Fruit fly (Drosophila melanogaster): ENCODE measurements around the gene ND-ASHI.

ND-ASHI gene

DNA sequence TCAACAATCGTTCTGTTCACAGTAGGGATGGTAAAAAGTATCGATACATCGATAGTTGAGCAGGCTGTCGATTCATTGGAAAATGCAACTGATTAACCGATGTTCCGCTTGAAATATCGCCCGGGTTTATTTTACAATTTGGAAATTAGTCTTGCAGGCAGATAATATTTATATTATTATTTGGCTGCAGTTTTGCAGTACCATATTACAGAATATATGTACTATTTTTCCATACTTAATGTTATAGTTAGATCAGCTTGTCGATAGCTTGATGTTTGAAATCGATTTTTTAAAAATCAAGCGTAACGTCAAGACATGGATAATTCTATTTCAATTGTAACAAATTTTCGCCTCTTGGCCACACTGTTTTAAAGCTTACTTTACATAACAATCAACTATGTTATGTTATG is 16.1 kb upstream of the ND-ASHI start, which contains the start of gene CG14442 (continued):
- TF ChIP-seq Ssrp (tag; optimal IDR thresholded peaks at IDR 0.05) = peak; percentile 7
- no peak for TF ChIP-seq CG18764 (GFP tag; optimal IDR thresholded peaks at IDR 0.05)
- peak; percentile 7 for TF ChIP-seq dmrt11E (tag; optimal IDR thresholded peaks at IDR 0.05)
- TF ChIP-seq CG7745 (tag; optimal IDR thresholded peaks at IDR 0.05) = no peak
- no peak for TF ChIP-seq NK7.1 (GFP tag; optimal IDR thresholded peaks at IDR 0.05)
- TF ChIP-seq peb (GFP tag; IDR thresholded peaks at IDR 0.05) = no peak
- TF ChIP-seq D19B (GFP tag; optimal IDR thresholded peaks at IDR 0.05) = no peak
- no peak for TF ChIP-seq CG8089 (GFP tag; optimal IDR thresholded peaks at IDR 0.05)
- peak; percentile 92 for TF ChIP-seq Scr (GFP tag; IDR thresholded peaks at IDR 0.05; ENCODE audit: partially characterized antibody)
- TF ChIP-seq CG7963 (GFP tag; IDR thresholded peaks at IDR 0.05; ENCODE audit: partially characterized antibody) = peak; percentile 87
- TF ChIP-seq CG3838 (GFP tag; optimal IDR thresholded peaks at IDR 0.05) = peak; percentile 4
- TF ChIP-seq Tbp (GFP tag; optimal IDR thresholded peaks at IDR 0.05) = no peak
- no peak for TF ChIP-seq CG8765 (GFP tag; IDR thresholded peaks at IDR 0.05)
- TF ChIP-seq ken (GFP tag; IDR thresholded peaks at IDR 0.05) = no peak
- TF ChIP-seq Fer1 (GFP tag; optimal IDR thresholded peaks at IDR 0.05) = no peak
- TF ChIP-seq phol (tag; optimal IDR thresholded peaks at IDR 0.05) = peak; percentile 59
- TF ChIP-seq trem (tag; optimal IDR thresholded peaks at IDR 0.05) = peak; percentile 48
- TF ChIP-seq odd (GFP tag; optimal IDR thresholded peaks at IDR 0.05) = no peak
- peak; percentile 21 to 29 for TF ChIP-seq Hr51 (GFP tag; optimal IDR thresholded peaks at IDR 0.05)
- TF ChIP-seq pita (GFP tag; optimal IDR thresholded peaks at IDR 0.05) = no peak
- no peak for TF ChIP-seq maf-S (GFP tag; optimal IDR thresholded peaks at IDR 0.05)
- TF ChIP-seq CG9727 (GFP tag; optimal IDR thresholded peaks at IDR 0.05) = peak; percentile 2
- peak; percentile 46; the same call in 1 of the 2 replicates for TF ChIP-seq CG6689 (GFP tag; IDR thresholded peaks at IDR 0.05)
- no peak for TF ChIP-seq H2.0 (GFP tag; IDR thresholded peaks at IDR 0.05)
- peak; percentile 93 for TF ChIP-seq hbn (GFP tag; IDR thresholded peaks at IDR 0.05; ENCODE audit: partially characterized antibody)
- TF ChIP-seq chinmo (GFP tag; IDR thresholded peaks at IDR 0.05; ENCODE audit: partially characterized antibody) = peak; percentile 83
- no peak for TF ChIP-seq CG32772 (GFP tag; IDR thresholded peaks at IDR 0.05)
- peak; percentile 55 for TF ChIP-seq grau (tag; optimal IDR thresholded peaks at IDR 0.05)
- peak; percentile 31 for TF ChIP-seq CG18599 (GFP tag; optimal IDR thresholded peaks at IDR 0.05)
- no peak for TF ChIP-seq danr (GFP tag; IDR thresholded peaks at IDR 0.05)
- no peak for TF ChIP-seq CG33557 (GFP tag; optimal IDR thresholded peaks at IDR 0.05)
- no peak for TF ChIP-seq Antp (GFP tag; optimal IDR thresholded peaks at IDR 0.05)
- no peak for TF ChIP-seq Adf1 (GFP tag; IDR thresholded peaks at IDR 0.05)
- TF ChIP-seq Atf3 (GFP tag; optimal IDR thresholded peaks at IDR 0.05) = no peak
- no peak for TF ChIP-seq z (GFP tag; IDR thresholded peaks at IDR 0.05)
- TF ChIP-seq Bdp1 (GFP tag; optimal IDR thresholded peaks at IDR 0.05) = no peak
- TF ChIP-seq CG1832 (GFP tag; optimal IDR thresholded peaks at IDR 0.05) = no peak
- TF ChIP-seq CG15073 (GFP tag; optimal IDR thresholded peaks at IDR 0.05) = no peak
- peak; percentile 33 for TF ChIP-seq CG4617 (GFP tag; optimal IDR thresholded peaks at IDR 0.05; ENCODE audit: borderline replicate concordance)
- peak; percentile 84 for TF ChIP-seq tna (GFP tag; IDR thresholded peaks at IDR 0.05; ENCODE audit: partially characterized antibody)
- peak; percentile 12 for TF ChIP-seq CG7556 (GFP tag; optimal IDR thresholded peaks at IDR 0.05)
- no peak for TF ChIP-seq sc (optimal IDR thresholded peaks at IDR 0.05)
- no peak for TF ChIP-seq sc (GFP tag; optimal IDR thresholded peaks at IDR 0.05)
- peak; percentile 54 for TF ChIP-seq CG2712 (tag; optimal IDR thresholded peaks at IDR 0.05)
- TF ChIP-seq nerfin-2 (GFP tag; IDR thresholded peaks at IDR 0.05; ENCODE audit: partially characterized antibody) = peak; percentile 95
- no peak for TF ChIP-seq CG4328 (GFP tag; optimal IDR thresholded peaks at IDR 0.05)
- no peak for TF ChIP-seq h (optimal IDR thresholded peaks at IDR 0.05)
- no peak for TF ChIP-seq CG11398 (GFP tag; optimal IDR thresholded peaks at IDR 0.05)
- TF ChIP-seq CG1647 (GFP tag; optimal IDR thresholded peaks at IDR 0.05) = no peak
- TF ChIP-seq psq (GFP tag; optimal IDR thresholded peaks at IDR 0.05) = no peak
- peak; percentile 56 for TF ChIP-seq Hmr (GFP tag; optimal IDR thresholded peaks at IDR 0.05)
- TF ChIP-seq da (GFP tag; optimal IDR thresholded peaks at IDR 0.05) = no peak

All from whole organism, embryonic.